Worm (Caenorhabditis elegans): ENCODE data around the gene ugt-39.

DNA sequence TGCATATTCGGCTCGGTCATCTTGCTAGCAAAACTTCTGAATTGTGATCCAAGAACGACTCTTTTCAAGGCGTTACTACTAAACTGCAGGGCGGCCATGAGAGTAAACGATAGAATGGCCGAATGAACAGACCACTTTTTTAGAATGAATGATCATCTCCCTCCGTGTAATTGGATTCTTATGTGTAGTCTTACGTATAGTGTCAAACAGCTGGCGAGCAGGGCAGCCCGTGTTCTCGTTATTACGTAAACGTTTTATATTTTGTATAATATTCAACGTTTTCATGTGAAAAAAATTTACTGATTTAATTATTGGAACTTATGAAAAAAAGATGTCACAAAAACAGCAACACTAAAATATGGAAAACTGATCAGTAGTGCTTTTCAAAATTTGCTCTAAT, 863 bp upstream of the ugt-39 start, which contains the start of gene F10D2.10:
- TF ChIP-seq med-1 (GFP tag; optimal IDR thresholded peaks at IDR 0.05; ENCODE audit: insufficient read depth) (no peak), klf-2 (GFP tag; conservative IDR thresholded peaks at IDR 0.05) (no peak), ref-1 (GFP tag; conservative IDR thresholded peaks at IDR 0.05) (no peak), cog-1 (tag; optimal IDR thresholded peaks at IDR 0.05) (no peak), T22C8.4 (GFP tag; IDR thresholded peaks at IDR 0.05) (no peak), flt-1 (GFP tag; IDR thresholded peaks at IDR 0.05) (no peak), ztf-23 (GFP tag; IDR thresholded peaks at IDR 0.05) (no peak)
